Worm (Caenorhabditis elegans) whole organism, L4 larva: Measurements from ENCODE around the gene sup-37.
A peak's percentile ranks its signal among the peaks of the same experiment; 100 is the strongest.

Experiments
- nhr-28 ChIP-seq: fragments of 150-350 bp; optimal IDR thresholded peaks from 2 replicates; lab custom pipeline; 2014; ENCODE audit warnings: missing biosample characterization, missing genetic modification characterization
- set-16 ChIP-seq: fragments of 200-800 bp; sonication (Bioruptor generic); IDR thresholded peaks from 2 replicates; pipeline ENCODE4 v1.3.6; 2022; ENCODE audit warnings: missing genetic modification reagents, missing genetic modification characterization, missing compliant biosample characterization

- TF ChIP-seq nhr-28 (tag; lab: Kevin White, UChicago): peak; percentile 82
- no peak for TF ChIP-seq set-16 (GFP tag; lab: Robert Waterston, UW)
Observed at ce11 chrV:8769154-8769553, 17.2 kb upstream of the sup-37 start.
